Fruit fly (Drosophila melanogaster) whole organism, prepupa: ENCODE measurements around the gene CG13671.

Experiments
- Blimp-1 ChIP-seq: fragments of 200-800 bp; sonication (Bioruptor generic); optimal IDR thresholded peaks from 3 replicates; lab custom pipeline; 2017; ENCODE audit warnings: missing biosample characterization, missing genetic modification characterization, mild to moderate bottlenecking, moderate library complexity, missing genetic modification reagents
- CG10631 ChIP-seq: fragments of 200-800 bp; sonication (Bioruptor generic); optimal IDR thresholded peaks from 2 replicates; lab custom pipeline; 2016; ENCODE audit warnings: missing biosample characterization, missing genetic modification characterization
- CG11762 ChIP-seq: fragments of 200-800 bp; sonication (Bioruptor generic); optimal IDR thresholded peaks from 3 replicates; lab custom pipeline; 2016; ENCODE audit warnings: missing biosample characterization, missing genetic modification characterization; ENCODE audit not compliant: insufficient read depth
- CG11902 ChIP-seq: fragments of 200-800 bp; sonication (Bioruptor generic); optimal IDR thresholded peaks from 3 replicates; lab custom pipeline; 2016; ENCODE audit warnings: missing biosample characterization, missing genetic modification characterization
- CG15336 ChIP-seq: fragments of 200-800 bp; sonication (Bioruptor generic); IDR thresholded peaks from 2 replicates; pipeline ENCODE4 v1.3.6; 2022; ENCODE audit warnings: missing biosample characterization, missing genetic modification characterization
- CG1621 ChIP-seq: fragments of 200-800 bp; sonication (Bioruptor generic); optimal IDR thresholded peaks from 3 replicates; lab custom pipeline; 2018; ENCODE audit warnings: missing biosample characterization, mild to moderate bottlenecking, missing genetic modification characterization
- CG16779 ChIP-seq: fragments of 200-800 bp; sonication (Bioruptor generic); optimal IDR thresholded peaks from 3 replicates; lab custom pipeline; 2017; ENCODE audit warnings: missing biosample characterization, mild to moderate bottlenecking, missing genetic modification characterization
- CG3032 ChIP-seq: fragments of 200-800 bp; optimal IDR thresholded peaks from 2 replicates; lab custom pipeline; 2019; ENCODE audit warnings: missing biosample characterization, mild to moderate bottlenecking, missing genetic modification characterization, moderate library complexity
- CG31627 ChIP-seq: fragments of 200-800 bp; sonication (Bioruptor generic); optimal IDR thresholded peaks from 3 replicates; lab custom pipeline; 2016; ENCODE audit warnings: missing biosample characterization, missing genetic modification characterization
- CG32006 ChIP-seq: fragments of 200-800 bp; sonication (Bioruptor generic); optimal IDR thresholded peaks from 3 replicates; lab custom pipeline; 2017; ENCODE audit warnings: missing biosample characterization, mild to moderate bottlenecking, missing genetic modification characterization
- CG3919 ChIP-seq: fragments of 200-800 bp; sonication (Bioruptor generic); optimal IDR thresholded peaks from 3 replicates; lab custom pipeline; 2016; ENCODE audit warnings: missing biosample characterization, missing genetic modification characterization
- CG4318 ChIP-seq: fragments of 200-800 bp; sonication (Bioruptor generic); optimal IDR thresholded peaks from 3 replicates; lab custom pipeline; 2017; ENCODE audit warnings: missing biosample characterization, mild to moderate bottlenecking, missing genetic modification characterization
- CG6163 ChIP-seq: fragments of 200-800 bp; sonication (Bioruptor generic); IDR thresholded peaks from 3 replicates; pipeline ENCODE4 v1.3.6; 2022; ENCODE audit warnings: missing biosample characterization, missing genetic modification characterization
- CG6276 ChIP-seq: fragments of 200-800 bp; sonication (Bioruptor generic); optimal IDR thresholded peaks from 2 replicates; lab custom pipeline; 2017; ENCODE audit warnings: missing biosample characterization, mild to moderate bottlenecking, missing genetic modification characterization
- CG6792 ChIP-seq: fragments of 200-800 bp; sonication (Bioruptor generic); optimal IDR thresholded peaks from 3 replicates; lab custom pipeline; 2016; ENCODE audit warnings: missing biosample characterization, missing genetic modification characterization
- CG6854 ChIP-seq: fragments of 200-800 bp; sonication (Bioruptor generic); optimal IDR thresholded peaks from 2 replicates; lab custom pipeline; 2017; ENCODE audit warnings: missing biosample characterization, mild to moderate bottlenecking, missing genetic modification characterization
- CG7368 ChIP-seq: fragments of 200-800 bp; sonication (Bioruptor generic); optimal IDR thresholded peaks from 3 replicates; lab custom pipeline; 2016; ENCODE audit warnings: missing biosample characterization, missing genetic modification characterization
- CG8119 ChIP-seq: fragments of 200-800 bp; sonication (Bioruptor generic); IDR thresholded peaks from 3 replicates; pipeline ENCODE4 v1.3.6; 2022; ENCODE audit warnings: missing biosample characterization, missing genetic modification characterization
- CG8319 ChIP-seq: fragments of 200-800 bp; sonication (Bioruptor generic); optimal IDR thresholded peaks from 3 replicates; lab custom pipeline; 2016; ENCODE audit warnings: missing biosample characterization, missing genetic modification characterization
- CG8632 ChIP-seq: fragments of 200-800 bp; sonication (Bioruptor generic); optimal IDR thresholded peaks from 3 replicates; lab custom pipeline; 2016; ENCODE audit warnings: missing biosample characterization, missing genetic modification characterization
- CG9139 ChIP-seq: fragments of 200-800 bp; sonication (Bioruptor generic); optimal IDR thresholded peaks from 3 replicates; lab custom pipeline; 2017; ENCODE audit warnings: missing biosample characterization, mild to moderate bottlenecking, missing genetic modification characterization
- Eip75B ChIP-seq: fragments of 200-800 bp; sonication (Bioruptor generic); optimal IDR thresholded peaks from 3 replicates; lab custom pipeline; 2016; ENCODE audit warnings: missing biosample characterization, missing genetic modification characterization
- Eip78C ChIP-seq: fragments of 200-800 bp; sonication (Bioruptor generic); peaks from one replicate; lab custom pipeline; 2016; ENCODE audit warnings: missing biosample characterization, missing genetic modification characterization
- Eip93F ChIP-seq: fragments of 200-800 bp; sonication (Bioruptor generic); optimal IDR thresholded peaks from 2 replicates; lab custom pipeline; 2016; ENCODE audit warnings: missing biosample characterization, mild to moderate bottlenecking, missing genetic modification characterization
- Ets21C ChIP-seq: fragments of 200-800 bp; sonication (Bioruptor generic); optimal IDR thresholded peaks from 3 replicates; lab custom pipeline; 2016; ENCODE audit warnings: missing biosample characterization, missing genetic modification characterization
- Ets96B ChIP-seq: fragments of 200-800 bp; optimal IDR thresholded peaks from 2 replicates; lab custom pipeline; 2019; ENCODE audit warnings: missing biosample characterization, mild to moderate bottlenecking, missing genetic modification characterization, moderate library complexity
- Hr39 ChIP-seq: fragments of 200-800 bp; sonication (Bioruptor generic); optimal IDR thresholded peaks from 2 replicates; lab custom pipeline; 2016; ENCODE audit warnings: missing biosample characterization, missing genetic modification characterization
- Hr4 ChIP-seq: fragments of 200-800 bp; sonication (Bioruptor generic); optimal IDR thresholded peaks from 3 replicates; lab custom pipeline; 2016; ENCODE audit warnings: missing biosample characterization, missing genetic modification characterization
- Lpt ChIP-seq: fragments of 200-800 bp; sonication (Bioruptor generic); optimal IDR thresholded peaks from 3 replicates; lab custom pipeline; 2016; ENCODE audit warnings: missing biosample characterization, missing genetic modification characterization
- Met ChIP-seq: fragments of 200-800 bp; sonication (Bioruptor generic); optimal IDR thresholded peaks from 3 replicates; lab custom pipeline; 2016; ENCODE audit warnings: missing biosample characterization, missing genetic modification characterization
- OdsH ChIP-seq: fragments of 200-800 bp; sonication (Bioruptor generic); optimal IDR thresholded peaks from 3 replicates; lab custom pipeline; 2016; ENCODE audit warnings: missing biosample characterization, missing genetic modification characterization
- Smox ChIP-seq: fragments of 200-800 bp; sonication (Bioruptor generic); optimal IDR thresholded peaks from 3 replicates; lab custom pipeline; 2016; ENCODE audit warnings: missing biosample characterization, missing genetic modification characterization
- Sox102F ChIP-seq: fragments of 200-800 bp; sonication (Bioruptor generic); optimal IDR thresholded peaks from 2 replicates; lab custom pipeline; 2016; ENCODE audit warnings: missing biosample characterization, mild to moderate bottlenecking, missing genetic modification characterization
- Sox14 ChIP-seq: fragments of 200-800 bp; sonication (Bioruptor generic); optimal IDR thresholded peaks from 3 replicates; lab custom pipeline; 2016; ENCODE audit warnings: missing biosample characterization, missing genetic modification characterization
- achi ChIP-seq: fragments of 200-800 bp; sonication (Bioruptor generic); optimal IDR thresholded peaks from 3 replicates; lab custom pipeline; 2016; ENCODE audit warnings: missing biosample characterization, missing genetic modification characterization
- acj6 ChIP-seq: fragments of 200-800 bp; sonication (Bioruptor generic); optimal IDR thresholded peaks from 3 replicates; lab custom pipeline; 2016; ENCODE audit warnings: missing biosample characterization, missing genetic modification characterization
- cyc ChIP-seq: fragments of 200-800 bp; sonication (Bioruptor generic); optimal IDR thresholded peaks from 3 replicates; lab custom pipeline; 2016; ENCODE audit warnings: missing biosample characterization, missing genetic modification characterization
- dac ChIP-seq: fragments of 200-800 bp; sonication (Bioruptor generic); optimal IDR thresholded peaks from 2 replicates; lab custom pipeline; 2017; ENCODE audit warnings: missing biosample characterization, mild to moderate bottlenecking, missing genetic modification characterization
- dsx ChIP-seq: fragments of 200-800 bp; optimal IDR thresholded peaks from 3 replicates; lab custom pipeline; 2019; ENCODE audit warnings: missing biosample characterization, mild to moderate bottlenecking, missing genetic modification characterization, moderate library complexity; ENCODE audit not compliant: poor library complexity, severe bottlenecking
- eg ChIP-seq: fragments of 200-800 bp; sonication (Bioruptor generic); IDR thresholded peaks from 3 replicates; pipeline ENCODE4 v1.3.6; 2022; ENCODE audit warnings: missing biosample characterization, missing genetic modification characterization
- esn ChIP-seq: fragments of 200-800 bp; sonication (Bioruptor generic); optimal IDR thresholded peaks from 2 replicates; lab custom pipeline; 2016; ENCODE audit warnings: missing biosample characterization, mild to moderate bottlenecking, missing genetic modification characterization, moderate library complexity
- fd59A ChIP-seq: fragments of 200-800 bp; sonication (Bioruptor generic); optimal IDR thresholded peaks from 2 replicates; lab custom pipeline; 2017; ENCODE audit warnings: missing biosample characterization, mild to moderate bottlenecking, missing genetic modification characterization, missing genetic modification reagents
- fd85E ChIP-seq: fragments of 200-800 bp; sonication (Bioruptor generic); optimal IDR thresholded peaks from 3 replicates; lab custom pipeline; 2016; ENCODE audit warnings: missing biosample characterization, missing genetic modification characterization
- lz ChIP-seq: fragments of 200-800 bp; sonication (Bioruptor generic); optimal IDR thresholded peaks from 3 replicates; lab custom pipeline; 2016; ENCODE audit warnings: missing biosample characterization, missing genetic modification characterization
- net ChIP-seq: fragments of 200-800 bp; sonication (Bioruptor generic); optimal IDR thresholded peaks from 3 replicates; lab custom pipeline; 2016; ENCODE audit warnings: missing biosample characterization, missing genetic modification characterization
- salr ChIP-seq, 2 experiments: fragments of 200-800 bp; sonication (Bioruptor generic); optimal IDR thresholded peaks; 3 replicates each; lab custom pipeline; 2016 to 2018; ENCODE audit warnings: missing biosample characterization in 2 of 2, missing genetic modification characterization in 2 of 2, mild to moderate bottlenecking in 1 of 2
- spab ChIP-seq: fragments of 200-800 bp; sonication (Bioruptor generic); optimal IDR thresholded peaks from 2 replicates; lab custom pipeline; 2017; ENCODE audit warnings: missing biosample characterization, mild to moderate bottlenecking, missing genetic modification characterization, missing genetic modification reagents
- svp ChIP-seq: fragments of 200-800 bp; sonication (Bioruptor generic); peaks from one replicate; lab custom pipeline; 2016; ENCODE audit warnings: missing biosample characterization, missing genetic modification characterization
- topi ChIP-seq: fragments of 200-800 bp; sonication (Bioruptor generic); optimal IDR thresholded peaks from 3 replicates; lab custom pipeline; 2016; ENCODE audit warnings: missing biosample characterization, missing genetic modification characterization

The CG13671 gene

dm6 chr3L:8286397-8286796 lies 13.5 kb upstream of the CG13671 start:
- peak; percentile 56 for TF ChIP-seq CG15336 (GFP tag; lab: Robert Waterston, UW)
- TF ChIP-seq salr (GFP tag; optimal IDR thresholded peaks at IDR 0.05; lab: Kevin White, UChicago) = no peak
- TF ChIP-seq Met (GFP tag; lab: Kevin White, UChicago) = no peak
- TF ChIP-seq CG6276 (GFP tag; lab: Kevin White, UChicago) = peak; percentile 42
- no peak for TF ChIP-seq CG9139 (GFP tag; lab: Kevin White, UChicago)
- peak; percentile 34; the same call in 1 of the 3 replicates for TF ChIP-seq CG8119 (GFP tag; lab: Robert Waterston, UW)
- no peak for TF ChIP-seq CG31627
- TF ChIP-seq Sox102F (GFP tag; lab: Kevin White, UChicago) = no peak
- TF ChIP-seq eg (GFP tag; lab: Robert Waterston, UW) = peak; percentile 47; the same call in 1 of the 3 replicates
- TF ChIP-seq, all 60 proteins: peak for 4

- TF ChIP-seq CG6163 (GFP tag; lab: Robert Waterston, UW) (no peak), eg (GFP tag; lab: Robert Waterston, UW) (no peak), Ets21C (GFP tag; lab: Kevin White, UChicago) (no peak), CG31627 (peak; percentile 2), CG16779 (tag; lab: Kevin White, UChicago) (no peak), Eip93F (GFP tag; lab: Kevin White, UChicago) (no peak), CG11762 (GFP tag; lab: Kevin White, UChicago) (no peak), Blimp-1 (GFP tag; lab: Kevin White, UChicago) (no peak), fd85E (GFP tag; lab: Kevin White, UChicago) (no peak), Sox102F (GFP tag; lab: Kevin White, UChicago) (no peak), Smox (GFP tag; lab: Kevin White, UChicago) (peak; percentile 14), achi (GFP tag; lab: Kevin White, UChicago) (no peak), CG15336 (GFP tag; lab: Robert Waterston, UW) (no peak), dac (GFP tag; lab: Kevin White, UChicago) (no peak), Eip78C (GFP tag; lab: Kevin White, UChicago) (no peak), OdsH (GFP tag; lab: Kevin White, UChicago) (no peak), fd59A (GFP tag; lab: Kevin White, UChicago) (no peak), CG3032 (no peak), CG7368 (no peak), CG9139 (GFP tag; lab: Kevin White, UChicago) (no peak), topi (GFP tag; lab: Kevin White, UChicago) (peak; percentile 29), salr (GFP tag; optimal IDR thresholded peaks at IDR 0.05; lab: Kevin White, UChicago) (no peak), lz (peak; percentile 4), CG8632 (GFP tag; lab: Kevin White, UChicago) (no peak), esn (GFP tag; lab: Kevin White, UChicago) (peak; percentile 28), CG8119 (GFP tag; lab: Robert Waterston, UW) (no peak), acj6 (GFP tag; lab: Kevin White, UChicago) (no peak), dsx (GFP tag; lab: Kevin White, UChicago) (no peak), CG6854 (GFP tag; lab: Kevin White, UChicago) (no peak), CG10631 (GFP tag; lab: Kevin White, UChicago) (no peak), Hr39 (GFP tag; lab: Kevin White, UChicago) (peak; percentile 20), Sox14 (GFP tag; lab: Kevin White, UChicago) (no peak), svp (GFP tag; lab: Kevin White, UChicago) (peak; percentile 70), CG11902 (GFP tag; lab: Kevin White, UChicago) (no peak), Lpt (no peak), CG3919 (GFP tag; lab: Kevin White, UChicago) (no peak), cyc (GFP tag; lab: Kevin White, UChicago) (no peak), Met (GFP tag; lab: Kevin White, UChicago) (peak; percentile 40), net (GFP tag; lab: Kevin White, UChicago) (no peak), Hr4 (no peak), CG6792 (GFP tag; lab: Kevin White, UChicago) (no peak), spab (GFP tag; lab: Kevin White, UChicago) (no peak), CG4318 (GFP tag; lab: Kevin White, UChicago) (no peak), CG1621 (tag; lab: Kevin White, UChicago) (no peak), Ets96B (tag; lab: Kevin White, UChicago) (no peak), CG6276 (GFP tag; lab: Kevin White, UChicago) (no peak), Eip75B (GFP tag; lab: Kevin White, UChicago) (no peak), CG8319 (GFP tag; lab: Kevin White, UChicago) (no peak), CG32006 (no peak)
Observed at dm6 chr3L:8288396-8288795, 11.5 kb upstream of the CG13671 start.
